Worm (Caenorhabditis elegans): ENCODE data around the gene Y50D4A.4.
A peak's percentile ranks its signal among the peaks of the same experiment; 100 is the strongest.

Gene Y50D4A.4

ce11 chrV:1165090-1165761 lies 30.7 kb downstream of the Y50D4A.4 start, which contains the start of gene ptr-16:
TSS of gene ptr-16 (plus strand) at chrV:1165711.
- TF ChIP-seq pqm-1 (tag; optimal IDR thresholded peaks at IDR 0.05) (no peak), ceh-6 (GFP tag; optimal IDR thresholded peaks at IDR 0.05) (no peak), C08G9.2 (tag; optimal IDR thresholded peaks at IDR 0.05) (no peak), hlh-30 (tag; optimal IDR thresholded peaks at IDR 0.05; ENCODE audit: insufficient read depth) (no peak), dve-1 (tag; optimal IDR thresholded peaks at IDR 0.05) (peak; percentile 78)

- TF ChIP-seq pha-4 (tag; optimal IDR thresholded peaks at IDR 0.05) (no peak), nhr-11 (tag; optimal IDR thresholded peaks at IDR 0.05) (no peak), fax-1 (tag; optimal IDR thresholded peaks at IDR 0.05) (no peak), hlh-30 (tag; optimal IDR thresholded peaks at IDR 0.05; ENCODE audit: insufficient read depth) (no peak), pha-2 (tag; optimal IDR thresholded peaks at IDR 0.05) (no peak)
Observed at ce11 chrV:1164196-1164691, 31.7 kb downstream of the Y50D4A.4 start, which contains the start of gene T21H3.5. TSS of gene T21H3.5 (minus strand) at chrV:1164293.

- no peak for TF ChIP-seq sox-2 (GFP tag; IDR thresholded peaks at IDR 0.05)
- TF ChIP-seq dve-1 (tag; optimal IDR thresholded peaks at IDR 0.05), result peak; percentile 79
Observed at ce11 chrV:1160716-1161115, 35.2 kb downstream of the Y50D4A.4 start.

ce11 chrV:1158247-1158646 lies 37.7 kb downstream of the Y50D4A.4 start:
- TF ChIP-seq elt-4 (tag; optimal IDR thresholded peaks at IDR 0.05), result no peak
- no peak for TF ChIP-seq syd-9 (tag; optimal IDR thresholded peaks at IDR 0.05)
- TF ChIP-seq dve-1 (tag; optimal IDR thresholded peaks at IDR 0.05), result no peak
- TF ChIP-seq che-1 (tag; optimal IDR thresholded peaks at IDR 0.05), result no peak
- no peak for TF ChIP-seq fkh-10 (GFP tag; optimal IDR thresholded peaks at IDR 0.05)
- no peak for TF ChIP-seq gmeb-2 (tag; optimal IDR thresholded peaks at IDR 0.05)
- TF ChIP-seq ama-1 (optimal IDR thresholded peaks at IDR 0.05), result peak; percentile 56

- no peak for TF ChIP-seq che-1 (tag; optimal IDR thresholded peaks at IDR 0.05)
- TF ChIP-seq dmd-4 (tag; optimal IDR thresholded peaks at IDR 0.05; ENCODE audit: borderline replicate concordance), result no peak
- TF ChIP-seq tbx-7 (tag; optimal IDR thresholded peaks at IDR 0.05), result no peak
- TF ChIP-seq npax-4 (tag; optimal IDR thresholded peaks at IDR 0.05), result no peak
- no peak for TF ChIP-seq ama-1 (optimal IDR thresholded peaks at IDR 0.05)
- TF ChIP-seq ceh-18 (tag; optimal IDR thresholded peaks at IDR 0.05), result no peak
- no peak for TF ChIP-seq hlh-6 (tag; optimal IDR thresholded peaks at IDR 0.05)
- no peak for TF ChIP-seq unc-55 (GFP tag; optimal IDR thresholded peaks at IDR 0.05)
- no peak for TF ChIP-seq ets-4 (tag; optimal IDR thresholded peaks at IDR 0.05)
- TF ChIP-seq T23F11.4 (GFP tag; optimal IDR thresholded peaks at IDR 0.05), result no peak
- TF ChIP-seq fkh-10 (GFP tag; optimal IDR thresholded peaks at IDR 0.05), result no peak
- TF ChIP-seq gmeb-2 (tag; optimal IDR thresholded peaks at IDR 0.05), result no peak
- TF ChIP-seq hlh-8 (tag; optimal IDR thresholded peaks at IDR 0.05), result no peak
Observed at ce11 chrV:1157443-1157842, 38.5 kb downstream of the Y50D4A.4 start.

ce11 chrV:1156431-1156830 lies 39.5 kb downstream of the Y50D4A.4 start:
- TF ChIP-seq sdc-2 (tag; optimal IDR thresholded peaks at IDR 0.05), result no peak
- TF ChIP-seq ceh-24 (tag; optimal IDR thresholded peaks at IDR 0.05), result no peak
- TF ChIP-seq zip-5 (tag; optimal IDR thresholded peaks at IDR 0.05), result no peak
- no peak for TF ChIP-seq fkh-10 (GFP tag; optimal IDR thresholded peaks at IDR 0.05)
- TF ChIP-seq hlh-30 (tag; optimal IDR thresholded peaks at IDR 0.05; ENCODE audit: insufficient read depth), result no peak
- no peak for TF ChIP-seq ttx-3 (tag; optimal IDR thresholded peaks at IDR 0.05)
- TF ChIP-seq hlh-8 (tag; optimal IDR thresholded peaks at IDR 0.05), result no peak
- no peak for TF ChIP-seq C38D4.7 (GFP tag; optimal IDR thresholded peaks at IDR 0.05)
- TF ChIP-seq ceh-9 (tag; optimal IDR thresholded peaks at IDR 0.05), result no peak
- TF ChIP-seq che-1 (tag; optimal IDR thresholded peaks at IDR 0.05), result no peak
- no peak for TF ChIP-seq ets-4 (tag; optimal IDR thresholded peaks at IDR 0.05)
- no peak for TF ChIP-seq unc-42 (tag; optimal IDR thresholded peaks at IDR 0.05)
